Worm (Caenorhabditis elegans) whole organism, late embryonic: ENCODE measurements around the gene haf-1.

Experiments used
- C08G9.2 ChIP-seq: sonication (generic microtip); optimal IDR thresholded peaks from 2 replicates; lab custom pipeline; 2016; ENCODE audit warnings: mild to moderate bottlenecking, missing genetic modification characterization, moderate library complexity, missing compliant biosample characterization
- T23F11.4 ChIP-seq: fragments of 200-800 bp; sonication (Bioruptor generic); optimal IDR thresholded peaks from 2 replicates; lab custom pipeline; 2018; ENCODE audit warnings: mild to moderate bottlenecking, missing genetic modification characterization, missing compliant biosample characterization
- Y22D7AL.16 ChIP-seq: sonication (generic microtip); optimal IDR thresholded peaks from 2 replicates; lab custom pipeline; 2016; ENCODE audit warnings: missing genetic modification characterization, missing compliant biosample characterization
- ahr-1 ChIP-seq: sonication (generic microtip); optimal IDR thresholded peaks from 2 replicates; lab custom pipeline; 2016; ENCODE audit warnings: missing genetic modification characterization, missing compliant biosample characterization
- ama-1 ChIP-seq: fragments of 150-350 bp; optimal IDR thresholded peaks from 2 replicates; lab custom pipeline; 2014
- ceh-14 ChIP-seq: sonication (generic microtip); optimal IDR thresholded peaks from 2 replicates; lab custom pipeline; 2016; ENCODE audit warnings: missing genotype, missing genetic modification characterization, missing compliant biosample characterization
- ceh-18 ChIP-seq: sonication (generic microtip); optimal IDR thresholded peaks from 2 replicates; lab custom pipeline; 2016; ENCODE audit warnings: missing genetic modification characterization, missing compliant biosample characterization
- ceh-19 ChIP-seq: fragments of 200-800 bp; sonication (Bioruptor generic); optimal IDR thresholded peaks from 2 replicates; lab custom pipeline; 2018; ENCODE audit warnings: mild to moderate bottlenecking, missing genetic modification characterization, missing compliant biosample characterization
- ceh-2 ChIP-seq: sonication (generic microtip); optimal IDR thresholded peaks from 2 replicates; lab custom pipeline; 2016; ENCODE audit warnings: missing genotype, missing genetic modification characterization, missing compliant biosample characterization
- ceh-24 ChIP-seq: sonication (generic microtip); optimal IDR thresholded peaks from 2 replicates; lab custom pipeline; 2016; ENCODE audit warnings: mild to moderate bottlenecking, missing genetic modification characterization, missing compliant biosample characterization
- ceh-30 ChIP-seq: fragments of 150-350 bp; optimal IDR thresholded peaks from 2 replicates; lab custom pipeline; 2014; ENCODE audit warnings: missing biosample characterization, missing genetic modification characterization
- ceh-45 ChIP-seq: fragments of 200-800 bp; sonication (Bioruptor generic); IDR thresholded peaks from 2 replicates; pipeline ENCODE4 v1.3.6; 2022; ENCODE audit warnings: missing genetic modification reagents, missing genetic modification characterization, missing compliant biosample characterization
- ceh-48 ChIP-seq: sonication (generic microtip); optimal IDR thresholded peaks from 2 replicates; lab custom pipeline; 2016; ENCODE audit warnings: missing genetic modification characterization, inconsistent platforms, missing compliant biosample characterization
- elt-2 ChIP-seq: sonication (generic microtip); optimal IDR thresholded peaks from 2 replicates; lab custom pipeline; 2016; ENCODE audit warnings: missing genetic modification reagents, missing genetic modification characterization, missing compliant biosample characterization
- ets-4 ChIP-seq: sonication (generic microtip); optimal IDR thresholded peaks from 2 replicates; lab custom pipeline; 2016; ENCODE audit warnings: missing genetic modification characterization, missing compliant biosample characterization
- fax-1 ChIP-seq: sonication (generic microtip); optimal IDR thresholded peaks from 2 replicates; lab custom pipeline; 2016; ENCODE audit warnings: missing genotype, missing genetic modification characterization, missing compliant biosample characterization
- hlh-6 ChIP-seq: sonication (generic microtip); optimal IDR thresholded peaks from 2 replicates; lab custom pipeline; 2016; ENCODE audit warnings: missing genotype, missing genetic modification characterization, missing compliant biosample characterization
- hlh-8 ChIP-seq: sonication (generic microtip); optimal IDR thresholded peaks from 2 replicates; lab custom pipeline; 2016; ENCODE audit warnings: missing genotype, missing genetic modification characterization, missing compliant biosample characterization
- lim-6 ChIP-seq: sonication (generic microtip); optimal IDR thresholded peaks from 2 replicates; lab custom pipeline; 2016; ENCODE audit warnings: missing genetic modification characterization, missing compliant biosample characterization
- madf-2 ChIP-seq: sonication (generic microtip); optimal IDR thresholded peaks from 2 replicates; lab custom pipeline; 2017; ENCODE audit warnings: missing genetic modification characterization, missing compliant biosample characterization
- nfya-1 ChIP-seq: sonication (generic microtip); optimal IDR thresholded peaks from 2 replicates; lab custom pipeline; 2017; ENCODE audit warnings: missing genetic modification characterization, mild to moderate bottlenecking, missing compliant biosample characterization, antibody characterized with exemption, moderate library complexity
- nhr-11 ChIP-seq: fragments of 150-350 bp; optimal IDR thresholded peaks from 2 replicates; lab custom pipeline; 2014; ENCODE audit warnings: missing biosample characterization, missing genetic modification characterization
- nhr-232 ChIP-seq: sonication (generic microtip); optimal IDR thresholded peaks from 2 replicates; lab custom pipeline; 2016; ENCODE audit warnings: missing genetic modification characterization, missing compliant biosample characterization
- pag-3 ChIP-seq: sonication (generic microtip); optimal IDR thresholded peaks from 2 replicates; lab custom pipeline; 2016; ENCODE audit warnings: missing compliant biosample characterization, missing genetic modification characterization, borderline replicate concordance
- pha-2 ChIP-seq: sonication (generic microtip); optimal IDR thresholded peaks from 2 replicates; lab custom pipeline; 2017; ENCODE audit warnings: mild to moderate bottlenecking, missing genetic modification characterization, missing compliant biosample characterization
- pha-4 ChIP-seq: fragments of 150-350 bp; optimal IDR thresholded peaks from 2 replicates; lab custom pipeline; 2018; ENCODE audit warnings: missing biosample characterization, missing genetic modification reagents, missing genetic modification characterization
- pqm-1 ChIP-seq: sonication (generic microtip); optimal IDR thresholded peaks from 2 replicates; lab custom pipeline; 2016; ENCODE audit warnings: missing genetic modification characterization, missing compliant biosample characterization
- ref-2 ChIP-seq: sonication (generic microtip); optimal IDR thresholded peaks from 2 replicates; lab custom pipeline; 2016; ENCODE audit warnings: missing genetic modification characterization, missing compliant biosample characterization
- rnt-1 ChIP-seq: sonication (generic microtip); optimal IDR thresholded peaks from 2 replicates; lab custom pipeline; 2016; ENCODE audit warnings: missing genetic modification characterization, missing compliant biosample characterization
- sdc-2 ChIP-seq: sonication (generic microtip); optimal IDR thresholded peaks from 2 replicates; lab custom pipeline; 2016; ENCODE audit warnings: missing genotype, missing genetic modification characterization, missing compliant biosample characterization
- syd-9 ChIP-seq: sonication (generic microtip); optimal IDR thresholded peaks from 2 replicates; lab custom pipeline; 2016; ENCODE audit warnings: mild to moderate bottlenecking, missing genetic modification characterization, moderate library complexity, missing compliant biosample characterization
- tbx-2 ChIP-seq: sonication (generic microtip); optimal IDR thresholded peaks from 2 replicates; lab custom pipeline; 2016; ENCODE audit warnings: missing genetic modification characterization, missing compliant biosample characterization
- unc-3 ChIP-seq, 2 experiments: fragments of 200-800 bp in 1 of 2; sonication (Bioruptor generic) in 1 of 2; sonication (generic microtip) in 1 of 2; conservative IDR thresholded peaks in 1 of 2; optimal IDR thresholded peaks in 1 of 2; 2 replicates each; pipeline versions ENCODE4 v1.3.6 to Lab custom; 2016 to 2022; ENCODE audit warnings: missing compliant biosample characterization in 2 of 2, missing genetic modification characterization in 2 of 2, missing genetic modification reagents in 1 of 2
- zip-5 ChIP-seq: sonication (generic microtip); optimal IDR thresholded peaks from 2 replicates; lab custom pipeline; 2016; ENCODE audit warnings: missing genetic modification characterization, missing compliant biosample characterization
- ztf-16 ChIP-seq: sonication (generic microtip); optimal IDR thresholded peaks from 2 replicates; lab custom pipeline; 2017; ENCODE audit warnings: missing genetic modification characterization, missing compliant biosample characterization

Gene haf-1

ce11 chrIV:17338920-17339510 is 37.2 kb upstream of the haf-1 start, which contains the start of gene C49C3.10:
TSS of gene C49C3.10 (minus strand) at chrIV:17338970.
- TF ChIP-seq pag-3 (no peak), elt-2 (tag; lab: Kevin White, UChicago) (peak; percentile 78)

- TF ChIP-seq ceh-18 (tag; lab: Kevin White, UChicago), result no peak
- no peak for TF ChIP-seq ceh-2
- no peak for TF ChIP-seq ref-2 (tag; lab: Kevin White, UChicago)
- TF ChIP-seq nhr-232, result no peak
- TF ChIP-seq lim-6, result no peak
- TF ChIP-seq pha-2 (tag; lab: Kevin White, UChicago), result no peak
- TF ChIP-seq pha-4, result no peak
- TF ChIP-seq nhr-11 (tag; lab: Kevin White, UChicago), result no peak
- TF ChIP-seq ceh-24 (tag; lab: Kevin White, UChicago), result no peak
- no peak for TF ChIP-seq ets-4 (tag; lab: Kevin White, UChicago)
- TF ChIP-seq ceh-30, result no peak
- TF ChIP-seq, all 69 proteins: peak for 0
Measured at ce11 chrIV:17341033-17341432, 35.2 kb upstream of the haf-1 start.

ce11 chrIV:17342179-17342578 is 34.0 kb upstream of the haf-1 start, which contains the start of gene C49C3.9:
TSS of gene C49C3.9 (minus strand) at chrIV:17342314.
- no peak for TF ChIP-seq pqm-1
- no peak for TF ChIP-seq ceh-24 (tag; lab: Kevin White, UChicago)
- no peak for TF ChIP-seq ceh-14
- no peak for TF ChIP-seq C08G9.2 (tag; lab: Kevin White, UChicago)
- TF ChIP-seq sdc-2 (tag; lab: Kevin White, UChicago), result no peak
- TF ChIP-seq ref-2 (tag; lab: Kevin White, UChicago), result no peak
- TF ChIP-seq ceh-19 (GFP tag; lab: Kevin White, UChicago), result no peak
- no peak for TF ChIP-seq ceh-48 (tag; lab: Kevin White, UChicago)
- TF ChIP-seq fax-1 (tag; lab: Kevin White, UChicago), result no peak
- TF ChIP-seq madf-2, result no peak
- no peak for TF ChIP-seq syd-9 (tag; lab: Kevin White, UChicago)
- no peak for TF ChIP-seq ztf-16
- no peak for TF ChIP-seq nhr-11 (tag; lab: Kevin White, UChicago)
- TF ChIP-seq Y22D7AL.16, result no peak
- TF ChIP-seq elt-2 (tag; lab: Kevin White, UChicago), result no peak
- TF ChIP-seq ahr-1 (tag; lab: Kevin White, UChicago), result no peak
- TF ChIP-seq pha-4, result no peak
- no peak for TF ChIP-seq rnt-1
- no peak for TF ChIP-seq pha-2 (tag; lab: Kevin White, UChicago)
- TF ChIP-seq hlh-8 (tag; lab: Kevin White, UChicago), result no peak

ce11 chrIV:17342667-17343066 is 33.6 kb upstream of the haf-1 start, which contains the start of gene C49C3.21:
TSS of gene C49C3.21 (plus strand) at chrIV:17342967.
- TF ChIP-seq ahr-1 (tag; lab: Kevin White, UChicago) (no peak), tbx-2 (tag; lab: Kevin White, UChicago) (no peak), pag-3 (no peak), ama-1 (no peak), zip-5 (tag; lab: Kevin White, UChicago) (no peak), hlh-6 (tag; lab: Kevin White, UChicago) (no peak), nfya-1 (no peak), ceh-48 (tag; lab: Kevin White, UChicago) (no peak), ceh-18 (tag; lab: Kevin White, UChicago) (no peak), unc-3 (GFP tag; conservative IDR thresholded peaks at IDR 0.05; lab: Robert Waterston, UW) (no peak), unc-3 (tag; optimal IDR thresholded peaks at IDR 0.05; lab: Kevin White, UChicago) (no peak), pha-2 (tag; lab: Kevin White, UChicago) (no peak), T23F11.4 (GFP tag; lab: Kevin White, UChicago) (no peak), ceh-45 (GFP tag; lab: Robert Waterston, UW) (no peak), ceh-24 (tag; lab: Kevin White, UChicago) (no peak), nhr-11 (tag; lab: Kevin White, UChicago) (no peak)
